Worm (Caenorhabditis elegans): Measurements from ENCODE around the gene arf-6.

The arf-6 gene

ce11 chrIV:16946746-16947145 is at the start of gene arf-6, which contains the start of gene Y116A8C.9 (continued):
- peak; percentile 36 for TF ChIP-seq tbx-7 (tag; optimal IDR thresholded peaks at IDR 0.05)
- TF ChIP-seq pqm-1 (tag; optimal IDR thresholded peaks at IDR 0.05), result no peak
- peak; percentile 54 for TF ChIP-seq K02D7.2 (tag; optimal IDR thresholded peaks at IDR 0.05)
- peak; percentile 29 for TF ChIP-seq che-1 (tag; optimal IDR thresholded peaks at IDR 0.05)
- TF ChIP-seq ceh-45 (GFP tag; IDR thresholded peaks at IDR 0.05), result no peak
- peak; percentile 27 for TF ChIP-seq madf-2 (tag; optimal IDR thresholded peaks at IDR 0.05)
- TF ChIP-seq hlh-6 (tag; optimal IDR thresholded peaks at IDR 0.05), result no peak
- no peak for TF ChIP-seq pha-2 (tag; optimal IDR thresholded peaks at IDR 0.05)
- TF ChIP-seq mec-3 (tag; optimal IDR thresholded peaks at IDR 0.05; ENCODE audit: borderline replicate concordance), result no peak
- peak; percentile 48 for TF ChIP-seq K09A11.1 (tag; optimal IDR thresholded peaks at IDR 0.05; ENCODE audit: insufficient read depth)
- TF ChIP-seq ceh-48 (tag; optimal IDR thresholded peaks at IDR 0.05), result peak; percentile 92
- peak; percentile 45 for TF ChIP-seq Y22D7AL.16 (tag; optimal IDR thresholded peaks at IDR 0.05)
- peak; percentile 32 for TF ChIP-seq ceh-14 (tag; optimal IDR thresholded peaks at IDR 0.05)
- no peak for TF ChIP-seq odd-2 (tag; optimal IDR thresholded peaks at IDR 0.05)
- peak; percentile 54 for TF ChIP-seq T23F11.4 (GFP tag; optimal IDR thresholded peaks at IDR 0.05)

ce11 chrIV:16898205-16898604 is 48.7 kb upstream of the arf-6 start:
- TF ChIP-seq pros-1 (tag; optimal IDR thresholded peaks at IDR 0.05), result no peak
- TF ChIP-seq C38D4.7 (GFP tag; optimal IDR thresholded peaks at IDR 0.05), result no peak
- no peak for TF ChIP-seq ceh-14 (tag; optimal IDR thresholded peaks at IDR 0.05)
- TF ChIP-seq fkh-6 (tag; optimal IDR thresholded peaks at IDR 0.05), result no peak
- TF ChIP-seq rnt-1 (tag; optimal IDR thresholded peaks at IDR 0.05), result no peak
- TF ChIP-seq lim-6 (tag; optimal IDR thresholded peaks at IDR 0.05), result no peak
- TF ChIP-seq ceh-18 (tag; optimal IDR thresholded peaks at IDR 0.05), result no peak
- no peak for TF ChIP-seq eyg-1 (tag; optimal IDR thresholded peaks at IDR 0.05)
- no peak for TF ChIP-seq pat-9 (tag; optimal IDR thresholded peaks at IDR 0.05)
- no peak for TF ChIP-seq ttx-3 (tag; optimal IDR thresholded peaks at IDR 0.05)
- no peak for TF ChIP-seq ceh-22 (tag; optimal IDR thresholded peaks at IDR 0.05)
- no peak for TF ChIP-seq nhr-11 (tag; optimal IDR thresholded peaks at IDR 0.05)
- TF ChIP-seq pag-3 (tag; optimal IDR thresholded peaks at IDR 0.05; ENCODE audit: borderline replicate concordance), result no peak
- TF ChIP-seq pqm-1 (tag; optimal IDR thresholded peaks at IDR 0.05), result no peak
- no peak for TF ChIP-seq hlh-15 (tag; optimal IDR thresholded peaks at IDR 0.05)
- no peak for TF ChIP-seq dmd-4 (tag; optimal IDR thresholded peaks at IDR 0.05; ENCODE audit: borderline replicate concordance)
- TF ChIP-seq nhr-232 (tag; optimal IDR thresholded peaks at IDR 0.05), result no peak
- no peak for TF ChIP-seq ceh-24 (tag; optimal IDR thresholded peaks at IDR 0.05)

ce11 chrIV:16915751-16916150 is 31.2 kb upstream of the arf-6 start, which contains the start of gene Y116A8C.3:
Y116A8C.3 (plus strand) TSS chrIV:16916051.
- TF ChIP-seq ets-4 (tag; optimal IDR thresholded peaks at IDR 0.05) (no peak), ceh-19 (GFP tag; optimal IDR thresholded peaks at IDR 0.05) (no peak)

- TF ChIP-seq C08G9.2 (tag; optimal IDR thresholded peaks at IDR 0.05) (no peak), ztf-16 (tag; optimal IDR thresholded peaks at IDR 0.05) (no peak), Y22D7AL.16 (tag; optimal IDR thresholded peaks at IDR 0.05) (no peak), syd-9 (tag; optimal IDR thresholded peaks at IDR 0.05) (no peak), ceh-2 (tag; optimal IDR thresholded peaks at IDR 0.05) (no peak), nhr-232 (tag; optimal IDR thresholded peaks at IDR 0.05) (no peak), che-1 (tag; optimal IDR thresholded peaks at IDR 0.05) (no peak), dmd-4 (tag; optimal IDR thresholded peaks at IDR 0.05; ENCODE audit: borderline replicate concordance) (no peak), ceh-9 (tag; optimal IDR thresholded peaks at IDR 0.05) (no peak), hlh-15 (tag; optimal IDR thresholded peaks at IDR 0.05) (no peak)
Observed at ce11 chrIV:16917831-16918429, 29.0 kb upstream of the arf-6 start, which contains the start of the genes Y116A8C.469 and Y116A8C.468. Y116A8C.469 (minus strand) TSS chrIV:16917931. Y116A8C.468 (plus strand) TSS chrIV:16918379.

All from whole organism, late embryonic.